Worm (Caenorhabditis elegans) whole organism, late embryonic: Measurements from ENCODE around the gene C50E3.7.

Experiments used
- C08G9.2 ChIP-seq: sonication (generic microtip); optimal IDR thresholded peaks from 2 replicates; lab custom pipeline; 2016; ENCODE audit warnings: mild to moderate bottlenecking, missing genetic modification characterization, moderate library complexity, missing compliant biosample characterization
- C38D4.7 ChIP-seq: fragments of 200-800 bp; sonication (Bioruptor generic); optimal IDR thresholded peaks from 2 replicates; lab custom pipeline; 2018; ENCODE audit warnings: mild to moderate bottlenecking, missing genetic modification characterization, moderate library complexity, missing compliant biosample characterization
- K02D7.2 ChIP-seq: sonication (generic microtip); optimal IDR thresholded peaks from 2 replicates; lab custom pipeline; 2017; ENCODE audit warnings: mild to moderate bottlenecking, missing genetic modification characterization, missing compliant biosample characterization
- K09A11.1 ChIP-seq: sonication (generic microtip); optimal IDR thresholded peaks from 2 replicates; lab custom pipeline; 2017; ENCODE audit warnings: antibody characterized with exemption, mild to moderate bottlenecking, missing genetic modification characterization, missing compliant biosample characterization; ENCODE audit not compliant: insufficient read depth
- ahr-1 ChIP-seq: sonication (generic microtip); optimal IDR thresholded peaks from 2 replicates; lab custom pipeline; 2016; ENCODE audit warnings: missing genetic modification characterization, missing compliant biosample characterization
- ama-1 ChIP-seq: fragments of 150-350 bp; optimal IDR thresholded peaks from 2 replicates; lab custom pipeline; 2014
- ceh-14 ChIP-seq: sonication (generic microtip); optimal IDR thresholded peaks from 2 replicates; lab custom pipeline; 2016; ENCODE audit warnings: missing genotype, missing genetic modification characterization, missing compliant biosample characterization
- ceh-2 ChIP-seq: sonication (generic microtip); optimal IDR thresholded peaks from 2 replicates; lab custom pipeline; 2016; ENCODE audit warnings: missing genotype, missing genetic modification characterization, missing compliant biosample characterization
- ceh-30 ChIP-seq: fragments of 150-350 bp; optimal IDR thresholded peaks from 2 replicates; lab custom pipeline; 2014; ENCODE audit warnings: missing biosample characterization, missing genetic modification characterization
- ceh-48 ChIP-seq: sonication (generic microtip); optimal IDR thresholded peaks from 2 replicates; lab custom pipeline; 2016; ENCODE audit warnings: missing genetic modification characterization, inconsistent platforms, missing compliant biosample characterization
- ceh-6 ChIP-seq: fragments of 200-800 bp; sonication (Bioruptor generic); optimal IDR thresholded peaks from 2 replicates; lab custom pipeline; 2018; ENCODE audit warnings: mild to moderate bottlenecking, missing genetic modification characterization, missing compliant biosample characterization
- ceh-9 ChIP-seq: sonication (generic microtip); optimal IDR thresholded peaks from 2 replicates; lab custom pipeline; 2016; ENCODE audit warnings: mild to moderate bottlenecking, missing genetic modification characterization, inconsistent platforms, missing compliant biosample characterization
- dve-1 ChIP-seq: sonication (generic microtip); optimal IDR thresholded peaks from 2 replicates; lab custom pipeline; 2017; ENCODE audit warnings: antibody characterized with exemption, mild to moderate bottlenecking, missing genetic modification characterization, missing compliant biosample characterization
- ets-4 ChIP-seq: sonication (generic microtip); optimal IDR thresholded peaks from 2 replicates; lab custom pipeline; 2016; ENCODE audit warnings: missing genetic modification characterization, missing compliant biosample characterization
- fax-1 ChIP-seq: sonication (generic microtip); optimal IDR thresholded peaks from 2 replicates; lab custom pipeline; 2016; ENCODE audit warnings: missing genotype, missing genetic modification characterization, missing compliant biosample characterization
- fkh-10 ChIP-seq: fragments of 150-350 bp; optimal IDR thresholded peaks from 2 replicates; lab custom pipeline; 2014; ENCODE audit warnings: missing biosample characterization, missing genetic modification reagents, missing genetic modification characterization
- fkh-6 ChIP-seq: sonication (generic microtip); optimal IDR thresholded peaks from 2 replicates; lab custom pipeline; 2016; ENCODE audit warnings: missing genetic modification characterization, missing compliant biosample characterization
- hlh-15 ChIP-seq: sonication (generic microtip); optimal IDR thresholded peaks from 2 replicates; lab custom pipeline; 2016; ENCODE audit warnings: missing genetic modification characterization, missing compliant biosample characterization
- hlh-30 ChIP-seq: sonication (generic microtip); optimal IDR thresholded peaks from 2 replicates; lab custom pipeline; 2017; ENCODE audit warnings: antibody characterized with exemption, missing genetic modification characterization, missing compliant biosample characterization; ENCODE audit not compliant: insufficient read depth
- hlh-6 ChIP-seq: sonication (generic microtip); optimal IDR thresholded peaks from 2 replicates; lab custom pipeline; 2016; ENCODE audit warnings: missing genotype, missing genetic modification characterization, missing compliant biosample characterization
- lin-11 ChIP-seq: fragments of 200-800 bp; sonication (Bioruptor generic); optimal IDR thresholded peaks from 2 replicates; lab custom pipeline; 2018; ENCODE audit warnings: mild to moderate bottlenecking, missing genetic modification characterization, missing compliant biosample characterization
- mec-3 ChIP-seq: sonication (generic microtip); optimal IDR thresholded peaks from 2 replicates; lab custom pipeline; 2016; ENCODE audit warnings: borderline replicate concordance, missing genetic modification characterization, missing compliant biosample characterization
- nfya-1 ChIP-seq: sonication (generic microtip); optimal IDR thresholded peaks from 2 replicates; lab custom pipeline; 2017; ENCODE audit warnings: missing genetic modification characterization, mild to moderate bottlenecking, missing compliant biosample characterization, antibody characterized with exemption, moderate library complexity
- nhr-232 ChIP-seq: sonication (generic microtip); optimal IDR thresholded peaks from 2 replicates; lab custom pipeline; 2016; ENCODE audit warnings: missing genetic modification characterization, missing compliant biosample characterization
- pat-9 ChIP-seq: fragments of 200-800 bp; sonication (Bioruptor generic); optimal IDR thresholded peaks from 2 replicates; lab custom pipeline; 2018; ENCODE audit warnings: mild to moderate bottlenecking, missing genetic modification characterization, moderate library complexity, missing compliant biosample characterization
- pax-1 ChIP-seq: fragments of 150-350 bp; optimal IDR thresholded peaks from 2 replicates; lab custom pipeline; 2014; ENCODE audit warnings: missing biosample characterization, missing genetic modification characterization
- pha-2 ChIP-seq: sonication (generic microtip); optimal IDR thresholded peaks from 2 replicates; lab custom pipeline; 2017; ENCODE audit warnings: mild to moderate bottlenecking, missing genetic modification characterization, missing compliant biosample characterization
- pha-4 ChIP-seq: fragments of 150-350 bp; optimal IDR thresholded peaks from 2 replicates; lab custom pipeline; 2018; ENCODE audit warnings: missing biosample characterization, missing genetic modification reagents, missing genetic modification characterization
- ref-2 ChIP-seq: sonication (generic microtip); optimal IDR thresholded peaks from 2 replicates; lab custom pipeline; 2016; ENCODE audit warnings: missing genetic modification characterization, missing compliant biosample characterization
- sdc-2 ChIP-seq: sonication (generic microtip); optimal IDR thresholded peaks from 2 replicates; lab custom pipeline; 2016; ENCODE audit warnings: missing genotype, missing genetic modification characterization, missing compliant biosample characterization
- sox-4 ChIP-seq: sonication (generic microtip); optimal IDR thresholded peaks from 2 replicates; lab custom pipeline; 2017; ENCODE audit warnings: mild to moderate bottlenecking, missing genetic modification characterization, inconsistent platforms, missing compliant biosample characterization
- syd-9 ChIP-seq: sonication (generic microtip); optimal IDR thresholded peaks from 2 replicates; lab custom pipeline; 2016; ENCODE audit warnings: mild to moderate bottlenecking, missing genetic modification characterization, moderate library complexity, missing compliant biosample characterization
- tbx-2 ChIP-seq: sonication (generic microtip); optimal IDR thresholded peaks from 2 replicates; lab custom pipeline; 2016; ENCODE audit warnings: missing genetic modification characterization, missing compliant biosample characterization
- unc-3 ChIP-seq, 2 experiments: fragments of 200-800 bp in 1 of 2; sonication (Bioruptor generic) in 1 of 2; sonication (generic microtip) in 1 of 2; conservative IDR thresholded peaks in 1 of 2; optimal IDR thresholded peaks in 1 of 2; 2 replicates each; pipeline versions ENCODE4 v1.3.6 to Lab custom; 2016 to 2022; ENCODE audit warnings: missing compliant biosample characterization in 2 of 2, missing genetic modification characterization in 2 of 2, missing genetic modification reagents in 1 of 2
- unc-42 ChIP-seq: sonication (generic microtip); optimal IDR thresholded peaks from 2 replicates; lab custom pipeline; 2016; ENCODE audit warnings: missing genotype, missing genetic modification characterization, missing compliant biosample characterization
- unc-86 ChIP-seq: sonication (generic microtip); optimal IDR thresholded peaks from 2 replicates; lab custom pipeline; 2016; ENCODE audit warnings: missing genetic modification characterization, missing compliant biosample characterization

The C50E3.7 gene

DNA sequence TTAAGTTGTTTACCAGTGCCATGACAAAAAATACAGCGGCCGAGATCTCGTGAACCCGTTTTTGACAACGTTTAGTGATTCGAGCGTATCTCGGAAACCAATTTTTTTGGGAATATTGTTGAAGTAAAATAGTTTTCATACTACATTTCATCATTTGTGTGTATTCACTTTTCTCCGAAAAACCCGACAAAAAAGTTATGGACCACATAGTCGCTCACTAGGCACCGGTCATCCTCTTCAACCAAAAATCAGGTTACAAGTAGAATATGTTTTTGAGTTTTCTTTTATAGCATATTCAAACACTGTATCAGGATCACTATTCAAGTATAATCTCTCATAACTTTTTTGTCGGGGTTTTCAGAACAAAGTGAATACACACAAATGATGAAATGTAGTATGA is 43.5 kb upstream of the C50E3.7 start:
- no peak for TF ChIP-seq K02D7.2
- no peak for TF ChIP-seq C08G9.2 (tag; lab: Kevin White, UChicago)
- no peak for TF ChIP-seq nhr-232 (tag; lab: Kevin White, UChicago)
- TF ChIP-seq unc-42 = no peak
- no peak for TF ChIP-seq pax-1
- no peak for TF ChIP-seq ceh-14 (tag; lab: Kevin White, UChicago)

DNA sequence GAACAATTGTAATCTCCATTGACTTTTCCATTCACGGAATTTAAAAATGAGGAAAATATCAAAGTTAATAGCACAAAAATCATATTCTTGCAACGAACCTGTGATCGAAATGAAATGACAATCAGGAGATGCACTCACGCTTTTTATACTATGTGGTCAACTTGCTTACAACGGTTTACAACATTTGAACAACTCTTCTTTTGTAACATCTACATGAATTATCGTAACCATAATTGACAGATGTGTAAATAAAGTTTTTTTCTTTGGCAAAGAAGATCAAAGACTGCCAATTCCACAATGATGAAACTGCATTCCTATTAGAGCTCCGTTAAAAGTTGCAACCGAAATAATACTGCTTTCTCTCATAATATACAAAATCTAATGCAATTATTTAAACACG is 41.6 kb upstream of the C50E3.7 start, which contains the start of gene F07C4.10:
Gene F07C4.10 (minus strand): TSS at position 101 of the 400 bp plus-strand sequence.
- TF ChIP-seq ama-1 (lab: Kevin White, UChicago) = no peak
- no peak for TF ChIP-seq pat-9
- TF ChIP-seq lin-11 (tag; lab: Kevin White, UChicago) = no peak
- no peak for TF ChIP-seq ahr-1 (tag; lab: Kevin White, UChicago)
- no peak for TF ChIP-seq ceh-9 (tag; lab: Kevin White, UChicago)
- no peak for TF ChIP-seq ceh-14 (tag; lab: Kevin White, UChicago)
- no peak for TF ChIP-seq nfya-1 (tag; lab: Kevin White, UChicago)

DNA sequence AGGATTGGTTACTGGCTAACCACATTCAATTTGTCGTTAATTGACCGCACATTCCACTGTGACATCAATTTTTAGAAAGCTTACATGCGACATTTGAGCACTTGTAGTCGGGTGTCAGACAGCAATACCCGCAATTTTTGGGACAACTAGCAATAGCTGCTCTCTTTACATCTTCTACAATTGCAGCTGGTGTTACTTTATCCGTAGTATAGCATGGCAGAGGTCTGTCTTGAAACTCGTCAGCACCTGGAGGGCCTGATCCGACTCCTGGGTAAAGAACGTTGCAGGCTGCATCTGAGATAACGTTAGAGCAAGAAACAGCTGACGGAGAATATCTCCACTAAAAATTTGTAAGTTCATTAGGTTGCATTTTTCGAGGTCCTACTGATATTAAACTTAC is 41.2 kb upstream of the C50E3.7 start:
- TF ChIP-seq fkh-10 = no peak
- no peak for TF ChIP-seq C38D4.7 (GFP tag; lab: Kevin White, UChicago)
- TF ChIP-seq dve-1 (tag; lab: Kevin White, UChicago) = no peak
- TF ChIP-seq hlh-15 (tag; lab: Kevin White, UChicago) = no peak
- TF ChIP-seq unc-3 (GFP tag; conservative IDR thresholded peaks at IDR 0.05; lab: Robert Waterston, UW) = no peak
- TF ChIP-seq unc-3 (tag; optimal IDR thresholded peaks at IDR 0.05; lab: Kevin White, UChicago) = no peak
- TF ChIP-seq ets-4 (tag; lab: Kevin White, UChicago) = no peak
- no peak for TF ChIP-seq tbx-2 (tag; lab: Kevin White, UChicago)
- no peak for TF ChIP-seq fax-1 (tag; lab: Kevin White, UChicago)
- no peak for TF ChIP-seq fkh-6 (tag; lab: Kevin White, UChicago)
- no peak for TF ChIP-seq K09A11.1 (tag; lab: Kevin White, UChicago)
- no peak for TF ChIP-seq sox-4
- TF ChIP-seq ref-2 (tag; lab: Kevin White, UChicago) = no peak
- TF ChIP-seq pha-2 (tag; lab: Kevin White, UChicago) = no peak
- TF ChIP-seq sdc-2 (tag; lab: Kevin White, UChicago) = no peak
- TF ChIP-seq hlh-30 (tag; lab: Kevin White, UChicago) = no peak
- no peak for TF ChIP-seq ceh-30 (tag; lab: Kevin White, UChicago)
- no peak for TF ChIP-seq hlh-6 (tag; lab: Kevin White, UChicago)
- no peak for TF ChIP-seq mec-3
- no peak for TF ChIP-seq syd-9
- no peak for TF ChIP-seq ceh-6

DNA sequence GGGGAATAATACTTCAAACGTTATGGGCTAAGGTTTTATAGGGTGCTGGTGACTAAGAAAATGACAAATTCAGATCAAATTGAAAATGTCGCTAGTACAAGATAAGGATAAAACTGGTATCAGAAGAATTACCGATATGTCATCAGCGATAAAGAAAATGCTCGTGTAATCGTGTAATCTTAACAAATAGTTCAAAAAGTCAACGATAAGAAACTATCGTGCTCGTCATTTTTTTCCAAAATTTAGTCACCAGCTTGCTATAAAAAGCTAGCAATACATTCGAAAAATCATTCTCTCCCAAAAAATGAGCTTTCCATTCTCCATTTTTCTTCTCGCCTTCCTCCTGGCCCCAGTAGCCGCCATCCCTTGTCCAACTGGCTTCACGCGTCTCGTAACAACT is 39.6 kb upstream of the C50E3.7 start, which contains the start of gene clec-45:
Gene clec-45 (plus strand): TSS at position 301 of the 400 bp plus-strand sequence.
- TF ChIP-seq ceh-48 = no peak
- no peak for TF ChIP-seq ceh-2 (tag; lab: Kevin White, UChicago)
- no peak for TF ChIP-seq fkh-6 (tag; lab: Kevin White, UChicago)
- TF ChIP-seq unc-86 (tag; lab: Kevin White, UChicago) = no peak
- TF ChIP-seq pha-4 (tag; lab: Kevin White, UChicago) = no peak
